Worm (Caenorhabditis elegans): ENCODE data around the gene eef-1B.1.

The eef-1B.1 gene

DNA sequence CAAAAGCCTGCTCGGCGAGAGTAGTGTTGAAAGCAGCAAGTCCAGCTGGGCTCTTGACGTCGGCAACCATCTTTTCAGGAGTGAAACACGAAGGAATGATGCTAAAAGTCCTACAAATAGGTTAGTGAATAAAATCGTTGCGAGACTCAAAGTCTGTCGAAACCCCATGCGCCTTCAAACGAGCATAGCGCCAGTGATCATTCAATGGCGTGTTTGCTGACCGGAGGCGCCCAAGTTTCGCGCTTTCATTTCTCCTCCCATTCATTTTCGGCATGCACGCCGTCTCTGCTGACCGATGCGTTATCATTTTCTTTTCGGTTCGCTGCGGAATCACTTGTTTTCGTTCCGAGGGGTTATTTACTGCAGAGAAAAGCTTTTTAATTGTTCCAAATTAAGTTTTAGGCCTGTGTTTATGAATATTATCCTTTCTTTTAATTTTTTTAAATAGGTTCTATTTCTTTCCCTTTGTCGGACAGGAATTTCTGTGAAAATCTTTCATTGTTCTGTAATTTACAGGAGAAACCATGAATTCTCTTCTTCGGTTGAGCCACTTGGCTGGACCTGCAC is at the start of gene eef-1B.1, which contains the start of gene aco-2:
TSS of gene eef-1B.1 (minus strand) at position 186 of the 567 bp plus-strand sequence.
TSS of gene aco-2 (plus strand) at position 517 of the 567 bp plus-strand sequence.
- no peak for TF ChIP-seq ahr-1 (tag; optimal IDR thresholded peaks at IDR 0.05)
- TF ChIP-seq unc-55 (GFP tag; optimal IDR thresholded peaks at IDR 0.05), result peak; percentile 3
- no peak for TF ChIP-seq hlh-13 (GFP tag; optimal IDR thresholded peaks at IDR 0.05)
- TF ChIP-seq pat-9 (tag; optimal IDR thresholded peaks at IDR 0.05), result peak; percentile 29
- peak; percentile 62 for TF ChIP-seq unc-42 (tag; optimal IDR thresholded peaks at IDR 0.05)
- TF ChIP-seq pax-1 (tag; optimal IDR thresholded peaks at IDR 0.05), result no peak
- TF ChIP-seq unc-3 (GFP tag; conservative IDR thresholded peaks at IDR 0.05), result no peak
- no peak for TF ChIP-seq unc-3 (tag; optimal IDR thresholded peaks at IDR 0.05)
- no peak for TF ChIP-seq dmd-4 (tag; optimal IDR thresholded peaks at IDR 0.05; ENCODE audit: borderline replicate concordance)
- no peak for TF ChIP-seq odd-2 (tag; optimal IDR thresholded peaks at IDR 0.05)
- TF ChIP-seq zip-5 (tag; optimal IDR thresholded peaks at IDR 0.05), result no peak
- no peak for TF ChIP-seq ceh-34 (tag; optimal IDR thresholded peaks at IDR 0.05)
- TF ChIP-seq nfya-1 (tag; optimal IDR thresholded peaks at IDR 0.05), result peak; percentile 61
- no peak for TF ChIP-seq ceh-9 (tag; optimal IDR thresholded peaks at IDR 0.05)
- TF ChIP-seq nhr-11 (tag; optimal IDR thresholded peaks at IDR 0.05), result no peak
- TF ChIP-seq ttx-3 (tag; optimal IDR thresholded peaks at IDR 0.05), result no peak
- no peak for TF ChIP-seq ets-4 (tag; optimal IDR thresholded peaks at IDR 0.05)
- TF ChIP-seq hlh-30 (tag; optimal IDR thresholded peaks at IDR 0.05; ENCODE audit: insufficient read depth), result peak; percentile 37
- no peak for TF ChIP-seq eyg-1 (tag; optimal IDR thresholded peaks at IDR 0.05)
- no peak for TF ChIP-seq hlh-15 (tag; optimal IDR thresholded peaks at IDR 0.05)
- TF ChIP-seq ceh-30 (tag; optimal IDR thresholded peaks at IDR 0.05), result no peak
- peak; percentile 25 for TF ChIP-seq ceh-18 (tag; optimal IDR thresholded peaks at IDR 0.05)
- TF ChIP-seq pros-1 (tag; optimal IDR thresholded peaks at IDR 0.05), result no peak
- TF ChIP-seq fax-1 (tag; optimal IDR thresholded peaks at IDR 0.05), result no peak
- TF ChIP-seq tbx-2 (tag; optimal IDR thresholded peaks at IDR 0.05), result peak; percentile 41
- TF ChIP-seq F13H6.1 (tag; optimal IDR thresholded peaks at IDR 0.05), result no peak
- TF ChIP-seq ceh-19 (GFP tag; optimal IDR thresholded peaks at IDR 0.05), result no peak
- peak; percentile 11 for TF ChIP-seq dve-1 (tag; optimal IDR thresholded peaks at IDR 0.05)
- TF ChIP-seq ceh-31 (tag; optimal IDR thresholded peaks at IDR 0.05), result peak; percentile 55
- TF ChIP-seq unc-86 (tag; optimal IDR thresholded peaks at IDR 0.05), result peak; percentile 6
- TF ChIP-seq rnt-1 (tag; optimal IDR thresholded peaks at IDR 0.05), result no peak
- TF ChIP-seq tbx-7 (tag; optimal IDR thresholded peaks at IDR 0.05), result no peak
- no peak for TF ChIP-seq gmeb-2 (tag; optimal IDR thresholded peaks at IDR 0.05)
- no peak for TF ChIP-seq pqm-1 (tag; optimal IDR thresholded peaks at IDR 0.05)
- TF ChIP-seq C38D4.7 (GFP tag; optimal IDR thresholded peaks at IDR 0.05), result no peak
- TF ChIP-seq K02D7.2 (tag; optimal IDR thresholded peaks at IDR 0.05), result no peak
- no peak for TF ChIP-seq Y22D7AL.16 (tag; optimal IDR thresholded peaks at IDR 0.05)
- no peak for TF ChIP-seq K09A11.1 (tag; optimal IDR thresholded peaks at IDR 0.05; ENCODE audit: insufficient read depth)
- TF ChIP-seq ceh-48 (tag; optimal IDR thresholded peaks at IDR 0.05), result no peak
- no peak for TF ChIP-seq elt-4 (tag; optimal IDR thresholded peaks at IDR 0.05)
- TF ChIP-seq mec-3 (tag; optimal IDR thresholded peaks at IDR 0.05; ENCODE audit: borderline replicate concordance), result no peak
- TF ChIP-seq elt-2 (tag; optimal IDR thresholded peaks at IDR 0.05), result peak; percentile 25
- no peak for TF ChIP-seq ama-1 (optimal IDR thresholded peaks at IDR 0.05)
- no peak for TF ChIP-seq syd-9 (tag; optimal IDR thresholded peaks at IDR 0.05)

DNA sequence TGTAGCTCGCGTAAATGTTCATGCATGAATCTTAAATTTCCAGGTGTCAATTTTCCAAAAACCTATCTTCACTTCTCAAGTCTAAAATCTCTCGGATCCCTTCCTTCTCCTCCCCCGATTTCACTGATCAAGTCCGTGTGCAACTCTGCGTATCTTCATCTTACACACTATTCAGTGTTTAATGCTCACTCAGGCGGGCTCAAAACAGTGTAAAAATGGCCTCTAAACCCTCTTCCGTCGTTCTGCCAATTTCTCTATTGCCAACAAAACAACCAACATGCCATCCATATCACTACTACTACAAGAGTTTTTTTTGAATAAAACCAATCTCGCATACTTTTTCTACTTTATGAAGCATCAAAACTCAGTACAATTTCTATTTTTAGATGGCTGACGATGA is 48.9 kb upstream of the eef-1B.1 start, which contains the start of gene F44B9.2:
TSS of gene F44B9.2 (plus strand) at position 387 of the 400 bp plus-strand sequence.
- TF ChIP-seq tbx-7 (tag; optimal IDR thresholded peaks at IDR 0.05) (no peak), gmeb-2 (tag; optimal IDR thresholded peaks at IDR 0.05) (no peak), pat-9 (tag; optimal IDR thresholded peaks at IDR 0.05) (peak; percentile 5), C08G9.2 (tag; optimal IDR thresholded peaks at IDR 0.05) (no peak), T23F11.4 (GFP tag; optimal IDR thresholded peaks at IDR 0.05) (no peak), ceh-45 (GFP tag; IDR thresholded peaks at IDR 0.05) (no peak), K02D7.2 (tag; optimal IDR thresholded peaks at IDR 0.05) (no peak)

Measured in whole organism, late embryonic.